Fruit fly (Drosophila melanogaster) whole organism, embryonic: ENCODE results near the gene CG15717.
A peak's percentile ranks its signal among the peaks of the same experiment; 100 is the strongest.

Experiments
- ATbp ChIP-seq: fragments of 200-800 bp; sonication (Bioruptor generic); optimal IDR thresholded peaks from 2 replicates; lab custom pipeline; 2017; ENCODE audit warnings: missing biosample characterization, mild to moderate bottlenecking, missing genetic modification characterization, missing genetic modification reagents
- CG10979 ChIP-seq: fragments of 200-800 bp; sonication (Bioruptor generic); optimal IDR thresholded peaks from 2 replicates; lab custom pipeline; 2018; ENCODE audit warnings: missing biosample characterization, mild to moderate bottlenecking, missing genetic modification characterization, moderate library complexity
- CG11398 ChIP-seq: fragments of 200-800 bp; sonication (Bioruptor generic); optimal IDR thresholded peaks from 2 replicates; lab custom pipeline; 2016; ENCODE audit warnings: missing biosample characterization, missing genetic modification characterization
- CG11723 ChIP-seq: fragments of 200-800 bp; sonication (Bioruptor generic); optimal IDR thresholded peaks from 2 replicates; lab custom pipeline; 2017; ENCODE audit warnings: missing biosample characterization, mild to moderate bottlenecking, missing genetic modification characterization
- CG12659 ChIP-seq: fragments of 200-800 bp; sonication (Bioruptor generic); optimal IDR thresholded peaks from 3 replicates; lab custom pipeline; 2017; ENCODE audit warnings: mild to moderate bottlenecking, missing biosample characterization, missing genetic modification reagents, missing genetic modification characterization
- CG17186 ChIP-seq: fragments of 200-800 bp; sonication (Bioruptor generic); optimal IDR thresholded peaks from 3 replicates; lab custom pipeline; 2017; ENCODE audit warnings: missing biosample characterization, missing genetic modification reagents, missing genetic modification characterization
- CG17361 ChIP-seq: fragments of 200-800 bp; sonication (Bioruptor generic); IDR thresholded peaks from 3 replicates; pipeline ENCODE4 v1.3.6; 2022; ENCODE audit warnings: missing biosample characterization, missing genetic modification characterization
- CG1792 ChIP-seq: fragments of 200-800 bp; sonication (Bioruptor generic); optimal IDR thresholded peaks from 2 replicates; lab custom pipeline; 2016; ENCODE audit warnings: missing biosample characterization, missing genetic modification characterization
- CG18262 ChIP-seq: fragments of 200-800 bp; optimal IDR thresholded peaks from 3 replicates; lab custom pipeline; 2019; ENCODE audit warnings: missing biosample characterization, mild to moderate bottlenecking, missing genetic modification characterization, moderate library complexity
- CG18599 ChIP-seq: fragments of 200-800 bp; sonication (Bioruptor generic); optimal IDR thresholded peaks from 3 replicates; lab custom pipeline; 2017; ENCODE audit warnings: missing biosample characterization, missing genetic modification characterization, mild to moderate bottlenecking, moderate library complexity, missing genetic modification reagents
- CG32772 ChIP-seq: fragments of 200-800 bp; sonication (Bioruptor generic); IDR thresholded peaks from 2 replicates; pipeline ENCODE4 v1.3.6; 2022; ENCODE audit warnings: missing biosample characterization, missing genetic modification characterization
- CG34376 ChIP-seq: fragments of 200-800 bp; sonication (Bioruptor generic); optimal IDR thresholded peaks from 2 replicates; lab custom pipeline; 2018; ENCODE audit warnings: missing biosample characterization, mild to moderate bottlenecking, missing genetic modification characterization
- CG4404 ChIP-seq: fragments of 200-800 bp; sonication (Bioruptor generic); IDR thresholded peaks from 2 replicates; pipeline ENCODE4 v1.3.6; 2022; ENCODE audit warnings: missing biosample characterization, missing genetic modification characterization
- CG5953 ChIP-seq: fragments of 200-800 bp; sonication (Bioruptor generic); IDR thresholded peaks from 2 replicates; pipeline ENCODE4 v1.3.6; 2022; ENCODE audit warnings: missing biosample characterization, missing genetic modification characterization
- CG8089 ChIP-seq: fragments of 200-800 bp; sonication (Bioruptor generic); optimal IDR thresholded peaks from 3 replicates; lab custom pipeline; 2016; ENCODE audit warnings: missing biosample characterization, missing genetic modification characterization
- CG8478 ChIP-seq: fragments of >200 bp; optimal IDR thresholded peaks from 2 replicates; lab custom pipeline; 2018
- CG8944 ChIP-seq: fragments of 200-800 bp; sonication (Bioruptor generic); optimal IDR thresholded peaks from 3 replicates; lab custom pipeline; 2016; ENCODE audit warnings: missing biosample characterization, missing genetic modification characterization
- Dad ChIP-seq: fragments of 200-800 bp; sonication (Bioruptor generic); optimal IDR thresholded peaks from 3 replicates; lab custom pipeline; 2016; ENCODE audit warnings: missing biosample characterization, missing genetic modification characterization
- Ets97D ChIP-seq: fragments of 200-800 bp; sonication (Bioruptor generic); optimal IDR thresholded peaks from 3 replicates; lab custom pipeline; 2016; ENCODE audit warnings: missing biosample characterization, missing genetic modification characterization
- HmgZ ChIP-seq: fragments of 200-800 bp; sonication (Bioruptor generic); optimal IDR thresholded peaks from 2 replicates; lab custom pipeline; 2018; ENCODE audit warnings: missing biosample characterization, mild to moderate bottlenecking, missing genetic modification characterization
- Hr78 ChIP-seq, 2 experiments: fragments of 200-800 bp in 1 of 2; fragments of >200 bp in 1 of 2; sonication (Bioruptor generic) in 1 of 2; optimal IDR thresholded peaks; 2 replicates each; lab custom pipeline; 2017 to 2019; ENCODE audit warnings: missing biosample characterization in 2 of 2, missing genetic modification characterization in 2 of 2, mild to moderate bottlenecking in 1 of 2, moderate library complexity in 1 of 2
- Nf-YA ChIP-seq: fragments of 200-800 bp; sonication (Bioruptor generic); IDR thresholded peaks from 2 replicates; pipeline ENCODE4 v1.3.6; 2022; ENCODE audit warnings: missing biosample characterization, missing genetic modification characterization
- Ptx1 ChIP-seq: fragments of 200-800 bp; sonication (Bioruptor generic); IDR thresholded peaks from 2 replicates; pipeline ENCODE4 v1.3.6; 2022; ENCODE audit warnings: missing biosample characterization, missing genetic modification characterization
- Scr ChIP-seq: fragments of 200-800 bp; sonication (Bioruptor generic); IDR thresholded peaks from 2 replicates; pipeline ENCODE4 v1.3.6; 2022; ENCODE audit warnings: missing biosample characterization, missing genetic modification characterization; ENCODE audit not compliant: partially characterized antibody
- Tbp ChIP-seq: fragments of >200 bp; optimal IDR thresholded peaks from 2 replicates; lab custom pipeline; 2018; ENCODE audit warnings: missing biosample characterization, missing genetic modification characterization
- ara ChIP-seq: fragments of 200-800 bp; sonication (Bioruptor generic); IDR thresholded peaks from 2 replicates; pipeline ENCODE4 v1.3.6; 2022; ENCODE audit warnings: missing biosample characterization, missing genetic modification characterization
- ase ChIP-seq: fragments of 200-800 bp; sonication (Bioruptor generic); IDR thresholded peaks from 3 replicates; pipeline ENCODE4 v1.3.6; 2022; ENCODE audit warnings: missing biosample characterization, missing genetic modification characterization
- az2 ChIP-seq: fragments of 200-800 bp; sonication (Bioruptor generic); optimal IDR thresholded peaks from 3 replicates; lab custom pipeline; 2016; ENCODE audit warnings: missing biosample characterization, missing genetic modification characterization
- bbx ChIP-seq: fragments of 200-800 bp; sonication (Bioruptor generic); IDR thresholded peaks from 2 replicates; pipeline ENCODE4 v1.3.6; 2022; ENCODE audit warnings: missing biosample characterization, missing genetic modification characterization; ENCODE audit not compliant: partially characterized antibody
- bcd ChIP-seq: fragments of 200-800 bp; sonication (Bioruptor generic); optimal IDR thresholded peaks from 2 replicates; lab custom pipeline; 2017; ENCODE audit warnings: missing biosample characterization, mild to moderate bottlenecking, missing genetic modification characterization
- btn ChIP-seq: fragments of 200-800 bp; sonication (Bioruptor generic); optimal IDR thresholded peaks from 2 replicates; lab custom pipeline; 2016; ENCODE audit warnings: missing biosample characterization, missing genetic modification characterization
- chn ChIP-seq: fragments of 200-800 bp; sonication (Bioruptor generic); optimal IDR thresholded peaks from 2 replicates; lab custom pipeline; 2016; ENCODE audit warnings: missing biosample characterization, missing genetic modification characterization
- ci ChIP-seq: fragments of 200-800 bp; sonication (Bioruptor generic); IDR thresholded peaks from 3 replicates; pipeline ENCODE4 v1.3.6; 2022; ENCODE audit warnings: missing biosample characterization, missing genetic modification characterization
- exex ChIP-seq: fragments of 200-800 bp; sonication (Bioruptor generic); optimal IDR thresholded peaks from 4 replicates; lab custom pipeline; 2018; ENCODE audit warnings: missing biosample characterization, mild to moderate bottlenecking, missing genetic modification characterization, moderate library complexity
- hkb ChIP-seq, 2 experiments: fragments of 200-800 bp in 1 of 2; fragments of >200 bp in 1 of 2; sonication (Bioruptor generic) in 1 of 2; IDR thresholded peaks in 1 of 2; optimal IDR thresholded peaks in 1 of 2; 2 replicates each; pipeline versions ENCODE4 v1.3.6 to Lab custom; 2017 to 2022; ENCODE audit warnings: missing biosample characterization in 1 of 2, missing genetic modification characterization in 1 of 2
- kni ChIP-seq: fragments of 200-800 bp; sonication (Bioruptor generic); optimal IDR thresholded peaks from 3 replicates; lab custom pipeline; 2017; ENCODE audit warnings: mild to moderate bottlenecking, missing biosample characterization, missing genetic modification reagents, missing genetic modification characterization
- pb ChIP-seq: fragments of 200-800 bp; sonication (Bioruptor generic); optimal IDR thresholded peaks from 3 replicates; lab custom pipeline; 2016; ENCODE audit warnings: missing biosample characterization, missing genetic modification characterization
- ranshi ChIP-seq: fragments of 200-800 bp; sonication (Bioruptor generic); IDR thresholded peaks from 2 replicates; pipeline ENCODE4 v1.3.6; 2022; ENCODE audit warnings: missing biosample characterization, missing genetic modification characterization
- sd ChIP-seq: fragments of 200-800 bp; sonication (Bioruptor generic); optimal IDR thresholded peaks from 3 replicates; lab custom pipeline; 2018; ENCODE audit warnings: missing biosample characterization, mild to moderate bottlenecking, missing genetic modification characterization, moderate library complexity
- sens ChIP-seq: fragments of 200-800 bp; sonication (Bioruptor generic); peaks from one replicate; lab custom pipeline; 2016; ENCODE audit warnings: missing biosample characterization, missing genetic modification characterization
- sens-2 ChIP-seq: fragments of 200-800 bp; sonication (Bioruptor generic); IDR thresholded peaks from 2 replicates; pipeline ENCODE4 v1.3.6; 2022; ENCODE audit warnings: missing biosample characterization, missing genetic modification characterization
- sisA ChIP-seq: fragments of 200-800 bp; sonication (Bioruptor generic); IDR thresholded peaks from 2 replicates; pipeline ENCODE4 v1.3.6; 2022; ENCODE audit warnings: missing biosample characterization, missing genetic modification characterization
- unc-4 ChIP-seq: fragments of 200-800 bp; sonication (Bioruptor generic); IDR thresholded peaks from 2 replicates; pipeline ENCODE4 v1.3.6; 2022; ENCODE audit warnings: missing biosample characterization, missing genetic modification characterization; ENCODE audit not compliant: partially characterized antibody
- vvl ChIP-seq: fragments of 200-800 bp; sonication (Bioruptor generic); IDR thresholded peaks from 2 replicates; pipeline ENCODE4 v1.3.6; 2022; ENCODE audit warnings: missing biosample characterization, missing genetic modification characterization

CG15717 gene

dm6 chrX:13116438-13117243, 12.1 kb upstream of the CG15717 start (continued):
- TF ChIP-seq CG34376 (GFP tag; lab: Kevin White, UChicago) (no peak), Ets97D (GFP tag; lab: Kevin White, UChicago) (no peak)

DNA sequence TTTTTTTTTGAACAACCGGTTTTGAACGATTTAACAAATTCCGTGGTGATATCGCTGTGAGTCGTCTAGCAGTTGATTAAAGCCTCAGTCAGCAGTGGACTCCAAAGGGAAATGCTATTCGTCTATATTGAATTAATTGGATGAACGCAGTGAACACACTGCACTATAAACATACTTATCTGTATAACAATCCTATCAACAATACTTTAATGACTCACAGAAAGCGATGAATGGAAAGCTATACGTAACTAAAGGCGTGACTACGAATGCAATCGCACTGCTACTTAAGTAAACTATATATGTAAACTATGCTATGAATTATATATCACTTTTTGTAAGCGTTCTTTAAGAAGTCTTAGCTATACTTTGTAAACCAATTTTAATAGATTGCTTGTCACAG, 3.2 kb upstream of the CG15717 start:
- TF ChIP-seq vvl (0 out of 2 replicates have a peak, but pooled peaks have one; percentile 12), sens (GFP tag; lab: Kevin White, UChicago) (peak; percentile 30), bbx (GFP tag; lab: Robert Waterston, UW) (no peak), CG8089 (no peak), Scr (no peak), sd (peak; percentile 37), CG1792 (no peak)
- TF ChIP-seq, all 482 proteins: peak for 3

- TF ChIP-seq CG12659 (GFP tag; lab: Kevin White, UChicago) = no peak
- peak; percentile 84 for TF ChIP-seq ci (GFP tag; lab: Robert Waterston, UW)
- TF ChIP-seq CG18262 = peak; percentile 7
- TF ChIP-seq CG8478 (lab: Kevin White, UChicago) = peak; percentile 88
- peak; percentile 44; the same call in 1 of the 2 replicates for TF ChIP-seq ara
- TF ChIP-seq Dad (GFP tag; lab: Kevin White, UChicago) = peak; percentile 4
- TF ChIP-seq ase (GFP tag; lab: Robert Waterston, UW) = peak; percentile 46; the same call in 1 of the 3 replicates
- peak; percentile 55 for TF ChIP-seq btn
- TF ChIP-seq sens-2 (GFP tag; lab: Robert Waterston, UW) = peak; percentile 16; the same call in 1 of the 2 replicates
- no peak for TF ChIP-seq exex (tag; lab: Kevin White, UChicago)
- TF ChIP-seq CG5953 (GFP tag; lab: Robert Waterston, UW) = 0 out of 2 replicates have a peak, but pooled peaks have one; percentile 10
- 0 out of 2 replicates have a peak, but pooled peaks have one; percentile 12 for TF ChIP-seq Ptx1
- peak; percentile 37 for TF ChIP-seq ATbp (GFP tag; lab: Kevin White, UChicago)
- TF ChIP-seq CG18599 (GFP tag; lab: Kevin White, UChicago) = no peak
- TF ChIP-seq CG17186 (GFP tag; lab: Kevin White, UChicago) = no peak
- no peak for TF ChIP-seq Tbp
- TF ChIP-seq Hr78 (GFP tag; optimal IDR thresholded peaks at IDR 0.05; lab: Kevin White, UChicago) = peak in 1 of 2 experiments; percentile 4
- TF ChIP-seq chn (GFP tag; lab: Kevin White, UChicago) = peak; percentile 67
- TF ChIP-seq CG11723 = no peak
- TF ChIP-seq ranshi (GFP tag; lab: Robert Waterston, UW) = 0 out of 2 replicates have a peak, but pooled peaks have one; percentile 23
- peak; percentile 49 for TF ChIP-seq CG10979 (tag; lab: Kevin White, UChicago)
- TF ChIP-seq pb = peak; percentile 35
- TF ChIP-seq CG8944 (GFP tag; lab: Kevin White, UChicago) = peak; percentile 8
- TF ChIP-seq hkb (optimal IDR thresholded peaks at IDR 0.05; lab: Kevin White, UChicago) = no peak
- TF ChIP-seq hkb (GFP tag; IDR thresholded peaks at IDR 0.05; lab: Robert Waterston, UW) = 0 out of 2 replicates have a peak, but pooled peaks have one; percentile 27
- 0 out of 3 replicates have a peak, but pooled peaks have one; percentile 17 for TF ChIP-seq CG17361 (GFP tag; lab: Robert Waterston, UW)
- 0 out of 2 replicates have a peak, but pooled peaks have one; percentile 20 for TF ChIP-seq CG32772
- peak; percentile 20 for TF ChIP-seq CG11398
- TF ChIP-seq HmgZ (tag; lab: Kevin White, UChicago) = no peak
- TF ChIP-seq sisA (GFP tag; lab: Robert Waterston, UW) = peak; percentile 38; the same call in 1 of the 2 replicates
- TF ChIP-seq Nf-YA (GFP tag; lab: Robert Waterston, UW) = no peak
- TF ChIP-seq unc-4 (GFP tag; lab: Robert Waterston, UW) = no peak
- TF ChIP-seq bcd (GFP tag; lab: Kevin White, UChicago) = peak; percentile 16
- peak; percentile 40 for TF ChIP-seq kni (GFP tag; lab: Kevin White, UChicago)
- no peak for TF ChIP-seq CG4404 (GFP tag; lab: Robert Waterston, UW)
- peak; percentile 68 for TF ChIP-seq az2 (GFP tag; lab: Kevin White, UChicago)
Measured at dm6 chrX:13127973-13128749, 591 bp upstream of the CG15717 start.
